Fruit fly (Drosophila melanogaster) whole organism, embryonic: ENCODE measurements around the gene mus301.

Source experiments
- Atf3 ChIP-seq: fragments of 200-800 bp; sonication (Bioruptor generic); optimal IDR thresholded peaks from 3 replicates; lab custom pipeline; 2016; ENCODE audit warnings: missing biosample characterization, missing genetic modification characterization
- Awh ChIP-seq: fragments of 200-800 bp; sonication (Bioruptor generic); IDR thresholded peaks from 2 replicates; pipeline ENCODE4, ENCODE4 v1.3.6; 2022; ENCODE audit warnings: missing biosample characterization, missing genetic modification characterization
- CG10267 ChIP-seq: fragments of 200-800 bp; sonication (Bioruptor generic); optimal IDR thresholded peaks from 2 replicates; lab custom pipeline; 2018; ENCODE audit warnings: missing biosample characterization, mild to moderate bottlenecking, missing genetic modification characterization, moderate library complexity
- CG11398 ChIP-seq: fragments of 200-800 bp; sonication (Bioruptor generic); optimal IDR thresholded peaks from 2 replicates; lab custom pipeline; 2016; ENCODE audit warnings: missing biosample characterization, missing genetic modification characterization
- CG11723 ChIP-seq: fragments of 200-800 bp; sonication (Bioruptor generic); optimal IDR thresholded peaks from 2 replicates; lab custom pipeline; 2017; ENCODE audit warnings: missing biosample characterization, mild to moderate bottlenecking, missing genetic modification characterization
- CG1233 ChIP-seq: fragments of 200-800 bp; sonication (Bioruptor generic); optimal IDR thresholded peaks from 4 replicates; lab custom pipeline; 2018; ENCODE audit warnings: missing biosample characterization, mild to moderate bottlenecking, missing genetic modification characterization
- CG12744 ChIP-seq: fragments of 200-800 bp; sonication (Bioruptor generic); optimal IDR thresholded peaks from 2 replicates; lab custom pipeline; 2016; ENCODE audit warnings: missing biosample characterization, missing genetic modification characterization
- CG13123 ChIP-seq: fragments of 200-800 bp; sonication (Bioruptor generic); optimal IDR thresholded peaks from 2 replicates; lab custom pipeline; 2016; ENCODE audit warnings: missing biosample characterization, missing genetic modification characterization
- CG13424 ChIP-seq: fragments of 200-800 bp; sonication (Bioruptor generic); optimal IDR thresholded peaks from 2 replicates; lab custom pipeline; 2019; ENCODE audit warnings: missing biosample characterization, mild to moderate bottlenecking, missing genetic modification characterization, moderate library complexity
- CG15514 ChIP-seq: fragments of 200-800 bp; sonication (Bioruptor generic); optimal IDR thresholded peaks from 3 replicates; lab custom pipeline; 2017; ENCODE audit warnings: missing biosample characterization, missing genetic modification characterization, mild to moderate bottlenecking, moderate library complexity, missing genetic modification reagents
- CG1602 ChIP-seq: fragments of 200-800 bp; sonication (Bioruptor generic); optimal IDR thresholded peaks from 3 replicates; lab custom pipeline; 2016; ENCODE audit warnings: missing biosample characterization, missing genetic modification characterization
- CG17359 ChIP-seq: fragments of 200-800 bp; sonication (Bioruptor generic); optimal IDR thresholded peaks from 3 replicates; lab custom pipeline; 2018; ENCODE audit warnings: missing biosample characterization, mild to moderate bottlenecking, missing genetic modification characterization, moderate library complexity
- CG18262 ChIP-seq: fragments of 200-800 bp; optimal IDR thresholded peaks from 3 replicates; lab custom pipeline; 2019; ENCODE audit warnings: missing biosample characterization, mild to moderate bottlenecking, missing genetic modification characterization, moderate library complexity
- CG2120 ChIP-seq: fragments of 200-800 bp; sonication (Bioruptor generic); optimal IDR thresholded peaks from 3 replicates; lab custom pipeline; 2016; ENCODE audit warnings: missing biosample characterization, missing genetic modification characterization
- CG2678 ChIP-seq: fragments of 200-800 bp; sonication (Bioruptor generic); optimal IDR thresholded peaks from 3 replicates; lab custom pipeline; 2019; ENCODE audit warnings: missing biosample characterization, mild to moderate bottlenecking, missing genetic modification characterization, moderate library complexity
- CG2712 ChIP-seq: fragments of 200-800 bp; optimal IDR thresholded peaks from 3 replicates; lab custom pipeline; 2019; ENCODE audit warnings: missing biosample characterization, mild to moderate bottlenecking, missing genetic modification characterization, moderate library complexity
- CG3838 ChIP-seq: fragments of 200-800 bp; sonication (Bioruptor generic); optimal IDR thresholded peaks from 3 replicates; lab custom pipeline; 2016; ENCODE audit warnings: missing biosample characterization, missing genetic modification characterization
- CG4730 ChIP-seq: fragments of 200-800 bp; sonication (Bioruptor generic); IDR thresholded peaks from 2 replicates; pipeline ENCODE4 v1.3.6; 2022; ENCODE audit warnings: missing biosample characterization, missing genetic modification characterization
- CG8924 ChIP-seq: fragments of 200-800 bp; optimal IDR thresholded peaks from 3 replicates; lab custom pipeline; 2019; ENCODE audit warnings: missing biosample characterization, mild to moderate bottlenecking, missing genetic modification characterization, moderate library complexity
- CG9727 ChIP-seq: fragments of 200-800 bp; sonication (Bioruptor generic); optimal IDR thresholded peaks from 3 replicates; lab custom pipeline; 2017; ENCODE audit warnings: missing biosample characterization, mild to moderate bottlenecking, missing genetic modification characterization
- CHES-1-like ChIP-seq: fragments of 200-800 bp; sonication (Bioruptor generic); optimal IDR thresholded peaks from 2 replicates; lab custom pipeline; 2016; ENCODE audit warnings: missing biosample characterization, missing genetic modification characterization
- Doc3 ChIP-seq: fragments of 200-800 bp; sonication (Bioruptor generic); IDR thresholded peaks from 3 replicates; pipeline ENCODE4 v1.3.6; 2022; ENCODE audit warnings: missing biosample characterization, missing genetic modification characterization; ENCODE audit not compliant: partially characterized antibody
- Dref ChIP-seq: fragments of 200-800 bp; sonication (Bioruptor generic); IDR thresholded peaks from 2 replicates; pipeline ENCODE4 v1.3.6; 2022; ENCODE audit warnings: missing biosample characterization, missing genetic modification characterization
- Fer2 ChIP-seq: fragments of 200-800 bp; sonication (Bioruptor generic); optimal IDR thresholded peaks from 2 replicates; lab custom pipeline; 2018; ENCODE audit warnings: missing biosample characterization, mild to moderate bottlenecking, missing genetic modification characterization, moderate library complexity
- Fer3 ChIP-seq: fragments of 200-800 bp; sonication (Bioruptor generic); optimal IDR thresholded peaks from 2 replicates; lab custom pipeline; 2018; ENCODE audit warnings: missing biosample characterization, mild to moderate bottlenecking, missing genetic modification characterization, moderate library complexity
- Hey ChIP-seq: fragments of 200-800 bp; sonication (Bioruptor generic); optimal IDR thresholded peaks from 3 replicates; lab custom pipeline; 2018; ENCODE audit warnings: missing biosample characterization, mild to moderate bottlenecking, missing genetic modification characterization
- Nf-YB ChIP-seq: fragments of 200-800 bp; sonication (Bioruptor generic); optimal IDR thresholded peaks from 3 replicates; lab custom pipeline; 2019; ENCODE audit warnings: missing biosample characterization, mild to moderate bottlenecking, missing genetic modification characterization, moderate library complexity
- Oli ChIP-seq: fragments of 200-800 bp; sonication (Bioruptor generic); optimal IDR thresholded peaks from 2 replicates; lab custom pipeline; 2018; ENCODE audit warnings: missing biosample characterization, mild to moderate bottlenecking, missing genetic modification characterization, moderate library complexity
- Pdp1 ChIP-seq, 2 experiments: fragments of 200-800 bp; sonication (Bioruptor generic); optimal IDR thresholded peaks; 3 replicates each; lab custom pipeline; 2016; ENCODE audit warnings: missing biosample characterization in 2 of 2, missing genetic modification characterization in 2 of 2, mild to moderate bottlenecking in 1 of 2, moderate library complexity in 1 of 2
- Ptx1 ChIP-seq: fragments of 200-800 bp; sonication (Bioruptor generic); IDR thresholded peaks from 2 replicates; pipeline ENCODE4 v1.3.6; 2022; ENCODE audit warnings: missing biosample characterization, missing genetic modification characterization
- Sry-δ ChIP-seq: fragments of 200-800 bp; sonication (Bioruptor generic); optimal IDR thresholded peaks from 2 replicates; lab custom pipeline; 2016; ENCODE audit warnings: missing biosample characterization, missing genetic modification characterization
- Stat92E ChIP-seq, 3 experiments: fragments of >200 bp in 2 of 3; fragments of 200-800 bp in 1 of 3; sonication (Bioruptor generic) in 1 of 3; optimal IDR thresholded peaks; 2 replicates each; lab custom pipeline; 2017 to 2019; ENCODE audit warnings: missing biosample characterization in 3 of 3, missing genetic modification characterization in 3 of 3, mild to moderate bottlenecking in 1 of 3, moderate library complexity in 1 of 3
- Xrp1 ChIP-seq: fragments of 200-800 bp; sonication (Bioruptor generic); IDR thresholded peaks from 2 replicates; pipeline ENCODE4 v1.3.6; 2022; ENCODE audit warnings: missing biosample characterization, missing genetic modification characterization
- ash1 ChIP-seq: fragments of 200-800 bp; sonication (Bioruptor generic); optimal IDR thresholded peaks from 2 replicates; lab custom pipeline; 2018; ENCODE audit warnings: missing biosample characterization, mild to moderate bottlenecking, missing genetic modification characterization
- bowl ChIP-seq: fragments of 200-800 bp; sonication (Bioruptor generic); IDR thresholded peaks from 2 replicates; pipeline ENCODE4 v1.3.6; 2022; ENCODE audit warnings: missing biosample characterization, missing genetic modification characterization
- cas ChIP-seq: fragments of 200-800 bp; sonication (Bioruptor generic); IDR thresholded peaks from 2 replicates; pipeline ENCODE4 v1.3.6; 2022; ENCODE audit warnings: missing biosample characterization, missing genetic modification characterization
- crp ChIP-seq, 2 experiments: fragments of 200-800 bp; sonication (Bioruptor generic); optimal IDR thresholded peaks; 2 replicates in 1 of 2; 3 replicates in 1 of 2; lab custom pipeline; 2017; ENCODE audit warnings: missing biosample characterization in 2 of 2, missing genetic modification characterization in 2 of 2, mild to moderate bottlenecking in 1 of 2, moderate library complexity in 1 of 2
- dmrt11E ChIP-seq: fragments of 200-800 bp; sonication (Bioruptor generic); optimal IDR thresholded peaks from 3 replicates; lab custom pipeline; 2018; ENCODE audit warnings: missing biosample characterization, mild to moderate bottlenecking, missing genetic modification characterization, moderate library complexity
- fru ChIP-seq: fragments of >200 bp; optimal IDR thresholded peaks from 2 replicates; lab custom pipeline; 2017
- fu2 ChIP-seq: fragments of 200-800 bp; sonication (Bioruptor generic); optimal IDR thresholded peaks from 2 replicates; lab custom pipeline; 2016; ENCODE audit warnings: missing biosample characterization, missing genetic modification characterization
- gcm ChIP-seq: fragments of 200-800 bp; sonication (Bioruptor generic); optimal IDR thresholded peaks from 2 replicates; lab custom pipeline; 2019; ENCODE audit warnings: missing biosample characterization, mild to moderate bottlenecking, missing genetic modification characterization, moderate library complexity
- insv ChIP-seq, 2 experiments: fragments of 200-800 bp; sonication (Bioruptor generic); optimal IDR thresholded peaks; 3 replicates each; lab custom pipeline; 2016 to 2018; ENCODE audit warnings: missing biosample characterization in 2 of 2, missing genetic modification characterization in 2 of 2
- jing ChIP-seq: fragments of 200-800 bp; sonication (Bioruptor generic); optimal IDR thresholded peaks from 2 replicates; lab custom pipeline; 2018; ENCODE audit warnings: missing biosample characterization, mild to moderate bottlenecking, missing genetic modification characterization
- pho ChIP-seq: fragments of 200-800 bp; sonication (Bioruptor generic); optimal IDR thresholded peaks from 2 replicates; lab custom pipeline; 2016; ENCODE audit warnings: missing biosample characterization, missing genetic modification characterization
- pnt ChIP-seq: fragments of 200-800 bp; sonication (Bioruptor generic); optimal IDR thresholded peaks from 3 replicates; lab custom pipeline; 2016; ENCODE audit warnings: missing biosample characterization, missing genetic modification characterization
- scrt ChIP-seq: fragments of 200-800 bp; sonication (Bioruptor generic); optimal IDR thresholded peaks from 2 replicates; lab custom pipeline; 2018; ENCODE audit warnings: missing biosample characterization, mild to moderate bottlenecking, missing genetic modification characterization, moderate library complexity
- tap ChIP-seq: fragments of 200-800 bp; optimal IDR thresholded peaks from 3 replicates; lab custom pipeline; 2019; ENCODE audit warnings: missing biosample characterization, mild to moderate bottlenecking, missing genetic modification characterization, moderate library complexity
- tio ChIP-seq: fragments of 200-800 bp; sonication (Bioruptor generic); optimal IDR thresholded peaks from 2 replicates; lab custom pipeline; 2017; ENCODE audit warnings: missing biosample characterization, missing genetic modification characterization, inconsistent platforms
- tll ChIP-seq, 2 experiments: fragments of 200-800 bp in 1 of 2; fragments of >200 bp in 1 of 2; sonication (Bioruptor generic) in 1 of 2; optimal IDR thresholded peaks; 2 replicates each; lab custom pipeline; 2017 to 2019; ENCODE audit warnings: missing biosample characterization in 2 of 2, missing genetic modification characterization in 2 of 2, mild to moderate bottlenecking in 1 of 2, moderate library complexity in 1 of 2
- unpg ChIP-seq: fragments of 200-800 bp; sonication (Bioruptor generic); optimal IDR thresholded peaks from 3 replicates; lab custom pipeline; 2018; ENCODE audit warnings: missing biosample characterization, mild to moderate bottlenecking, missing genetic modification characterization, moderate library complexity

mus301 gene

DNA sequence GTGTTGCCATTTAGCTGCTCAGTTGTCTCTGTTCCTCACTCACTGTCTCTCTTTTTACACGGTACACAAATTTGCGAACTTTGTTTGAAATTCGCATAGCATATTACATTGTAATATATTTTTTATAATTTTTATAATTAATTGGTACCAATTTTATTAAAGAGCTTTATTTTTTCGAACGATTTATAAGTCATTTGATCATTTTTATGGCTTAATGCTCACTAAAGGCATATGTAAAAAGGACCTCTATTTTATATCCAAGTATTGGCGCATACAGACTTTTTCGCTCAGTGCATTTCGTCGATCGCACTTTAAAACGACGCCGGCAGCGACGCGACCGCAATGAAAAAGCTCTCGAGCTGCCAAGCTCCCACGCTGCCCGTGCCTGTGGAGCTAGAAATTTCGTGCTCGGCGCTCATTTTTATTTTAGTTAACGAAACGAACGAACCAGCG lies 41.5 kb upstream of the mus301 start (continued):
- TF ChIP-seq Hey (tag; lab: Kevin White, UChicago): peak; percentile 67
- TF ChIP-seq CG2712 (tag; lab: Kevin White, UChicago): peak; percentile 91
- peak; percentile 67 for TF ChIP-seq CG3838 (GFP tag; lab: Kevin White, UChicago)
- peak; percentile 84 for TF ChIP-seq Nf-YB (GFP tag; lab: Kevin White, UChicago)
- TF ChIP-seq fu2 (GFP tag; lab: Kevin White, UChicago): peak; percentile 73
- TF ChIP-seq CG15514 (GFP tag; lab: Kevin White, UChicago): peak; percentile 93
- peak; percentile 85 for TF ChIP-seq CG18262 (tag; lab: Kevin White, UChicago)
- peak; percentile 76 for TF ChIP-seq CG13123 (GFP tag; lab: Kevin White, UChicago)
- no peak for TF ChIP-seq Dref (GFP tag; lab: Robert Waterston, UW)
- peak; percentile 90 for TF ChIP-seq CG4730 (GFP tag; lab: Robert Waterston, UW)
- TF ChIP-seq CG11723 (GFP tag; lab: Kevin White, UChicago): peak; percentile 92
- TF ChIP-seq insv (GFP tag; optimal IDR thresholded peaks at IDR 0.05; lab: Kevin White, UChicago): peak in 1 of 2 experiments; percentile 72
- TF ChIP-seq Fer3 (tag; lab: Kevin White, UChicago): peak; percentile 98
- peak; percentile 75 for TF ChIP-seq CG12744
- TF ChIP-seq CG9727: peak; percentile 94
- TF ChIP-seq tio (GFP tag; lab: Kevin White, UChicago): peak; percentile 95
- TF ChIP-seq CHES-1-like (GFP tag; lab: Kevin White, UChicago): peak; percentile 75
- peak; percentile 95 for TF ChIP-seq Oli
- peak; percentile 95 for TF ChIP-seq CG13424 (tag; lab: Kevin White, UChicago)
- TF ChIP-seq Xrp1 (GFP tag; lab: Robert Waterston, UW): peak; percentile 87
- peak; percentile 88 for TF ChIP-seq gcm (GFP tag; lab: Kevin White, UChicago)
- peak; percentile 28 for TF ChIP-seq Sry-δ
- TF ChIP-seq CG8924 (tag; lab: Kevin White, UChicago): peak; percentile 97
- TF ChIP-seq CG2678 (tag; lab: Kevin White, UChicago): peak; percentile 96
- peak; percentile 76 for TF ChIP-seq CG10267 (tag; lab: Kevin White, UChicago)
- TF ChIP-seq tll (GFP tag; optimal IDR thresholded peaks at IDR 0.05; lab: Kevin White, UChicago): no peak
- TF ChIP-seq ash1: peak; percentile 52
- TF ChIP-seq Pdp1 (GFP tag; optimal IDR thresholded peaks at IDR 0.05; lab: Kevin White, UChicago): peak; percentile 78 to 88
- TF ChIP-seq bowl: peak; percentile 82
- TF ChIP-seq Awh: peak; percentile 79
- peak; percentile 70 for TF ChIP-seq pnt (GFP tag; lab: Kevin White, UChicago)
- TF ChIP-seq fru (lab: Kevin White, UChicago): no peak
- peak; percentile 90 for TF ChIP-seq cas (GFP tag; lab: Robert Waterston, UW)
- peak; percentile 89 for TF ChIP-seq tap (tag; lab: Kevin White, UChicago)
- peak; percentile 97 for TF ChIP-seq CG2120 (GFP tag; lab: Kevin White, UChicago)
- peak; percentile 90 for TF ChIP-seq CG1233 (GFP tag; lab: Kevin White, UChicago)
- TF ChIP-seq scrt (GFP tag; lab: Kevin White, UChicago): peak; percentile 94
- TF ChIP-seq Ptx1 (GFP tag; lab: Robert Waterston, UW): peak; percentile 96
- TF ChIP-seq crp (GFP tag; optimal IDR thresholded peaks at IDR 0.05; lab: Kevin White, UChicago): peak in 1 of 2 experiments; percentile 56
- TF ChIP-seq Stat92E (GFP tag; optimal IDR thresholded peaks at IDR 0.05; lab: Kevin White, UChicago): peak in 1 of 3 experiments; percentile 83
- TF ChIP-seq dmrt11E (tag; lab: Kevin White, UChicago): no peak
- peak; percentile 90 for TF ChIP-seq Fer2
- TF ChIP-seq jing (GFP tag; lab: Kevin White, UChicago): peak; percentile 69
- peak; percentile 89 for TF ChIP-seq CG1602 (GFP tag; lab: Kevin White, UChicago)
- TF ChIP-seq Atf3 (GFP tag; lab: Kevin White, UChicago): no peak
- peak; percentile 91 for TF ChIP-seq CG17359 (tag; lab: Kevin White, UChicago)
- TF ChIP-seq Doc3: no peak
- TF ChIP-seq CG11398 (GFP tag; lab: Kevin White, UChicago): peak; percentile 45
- peak; percentile 86 for TF ChIP-seq pho (GFP tag; lab: Kevin White, UChicago)
- peak; percentile 94 for TF ChIP-seq unpg (GFP tag; lab: Kevin White, UChicago)
